Worm (Caenorhabditis elegans): Measurements from ENCODE around the gene col-117.

The col-117 gene

ce11 chrIV:8824145-8824833, at the start of gene col-117, which contains the start of gene col-3:
Gene col-117, minus strand, starts transcription at chrIV:8824195.
Gene col-3, plus strand, starts transcription at chrIV:8824783.
- no peak for TF ChIP-seq xbp-1 (tag; optimal IDR thresholded peaks at IDR 0.05)
- no peak for TF ChIP-seq unc-30 (tag; optimal IDR thresholded peaks at IDR 0.05)
- TF ChIP-seq sox-4 (tag; optimal IDR thresholded peaks at IDR 0.05): no peak
- TF ChIP-seq rnt-1 (tag; optimal IDR thresholded peaks at IDR 0.05): no peak
- TF ChIP-seq hpl-2 (GFP tag; optimal IDR thresholded peaks at IDR 0.05): no peak
- TF ChIP-seq mdl-1 (tag; optimal IDR thresholded peaks at IDR 0.05): peak in 1 of 2 experiments; percentile 17
- TF ChIP-seq lin-13 (GFP tag; optimal IDR thresholded peaks at IDR 0.05): no peak
- TF ChIP-seq nhr-77 (tag; optimal IDR thresholded peaks at IDR 0.05): no peak
- TF ChIP-seq Y116A8C.19 (tag; optimal IDR thresholded peaks at IDR 0.05; ENCODE audit: borderline replicate concordance): no peak
- TF ChIP-seq aly-2 (tag; optimal IDR thresholded peaks at IDR 0.05): no peak
- peak in 1 of 2 experiments; percentile 1 for TF ChIP-seq lin-35 (GFP tag; optimal IDR thresholded peaks at IDR 0.05)
- TF ChIP-seq pag-3 (tag; optimal IDR thresholded peaks at IDR 0.05; ENCODE audit: borderline replicate concordance, insufficient read depth): peak; percentile 58
- no peak for TF ChIP-seq unc-62 (GFP tag; optimal IDR thresholded peaks at IDR 0.05)
- no peak for TF ChIP-seq isw-1 (GFP tag; IDR thresholded peaks at IDR 0.05)
- no peak for TF ChIP-seq nhr-237 (tag; optimal IDR thresholded peaks at IDR 0.05)
- peak; percentile 52 for TF ChIP-seq irx-1 (tag; optimal IDR thresholded peaks at IDR 0.05)
- no peak for TF ChIP-seq lin-39 (tag; optimal IDR thresholded peaks at IDR 0.05)
- TF ChIP-seq ztf-11 (tag; optimal IDR thresholded peaks at IDR 0.05): no peak
- peak; percentile 59 for TF ChIP-seq mep-1 (tag; optimal IDR thresholded peaks at IDR 0.05)
- peak; percentile 60 for TF ChIP-seq tlp-1 (tag; optimal IDR thresholded peaks at IDR 0.05)
- TF ChIP-seq alr-1 (tag; optimal IDR thresholded peaks at IDR 0.05; ENCODE audit: borderline replicate concordance): no peak
- peak in 1 of 3 experiments; percentile 26 for TF ChIP-seq dpl-1 (GFP tag; optimal IDR thresholded peaks at IDR 0.05)
- TF ChIP-seq lsy-2 (tag; optimal IDR thresholded peaks at IDR 0.05): peak; percentile 8 to 34
- no peak for TF ChIP-seq ces-1 (GFP tag; optimal IDR thresholded peaks at IDR 0.05)
- TF ChIP-seq ceh-82 (tag; optimal IDR thresholded peaks at IDR 0.05): no peak
- no peak for TF ChIP-seq lir-3 (tag; optimal IDR thresholded peaks at IDR 0.05; ENCODE audit: poor library complexity)
- TF ChIP-seq egl-27 (tag; optimal IDR thresholded peaks at IDR 0.05): no peak
- peak; percentile 60 for TF ChIP-seq nhr-71 (tag; optimal IDR thresholded peaks at IDR 0.05)
- TF ChIP-seq nhr-85 (tag): peak; percentile 98
- TF ChIP-seq lin-14 (GFP tag; optimal IDR thresholded peaks at IDR 0.05): peak; percentile 88
- peak; percentile 37 for TF ChIP-seq nhr-19 (GFP tag; conservative IDR thresholded peaks at IDR 0.05)
- no peak for TF ChIP-seq fos-1 (tag; optimal IDR thresholded peaks at IDR 0.05)
- TF ChIP-seq hlh-4 (tag; optimal IDR thresholded peaks at IDR 0.05): no peak
- TF ChIP-seq elt-3 (tag; optimal IDR thresholded peaks at IDR 0.05): peak in 4 of 6 experiments; percentile 32 to 84 (median 62)
- no peak for TF ChIP-seq fkh-10 (GFP tag; optimal IDR thresholded peaks at IDR 0.05)
- TF ChIP-seq nhr-20 (tag; optimal IDR thresholded peaks at IDR 0.05): peak; percentile 79
- no peak for TF ChIP-seq dsc-1 (tag; optimal IDR thresholded peaks at IDR 0.05)
- no peak for TF ChIP-seq efl-3 (GFP tag; optimal IDR thresholded peaks at IDR 0.05)
- peak; percentile 25 for TF ChIP-seq nhr-47 (tag; optimal IDR thresholded peaks at IDR 0.05)
- no peak for TF ChIP-seq pax-3 (tag; optimal IDR thresholded peaks at IDR 0.05)
- no peak for TF ChIP-seq lin-15B (tag; optimal IDR thresholded peaks at IDR 0.05)
- TF ChIP-seq jun-1 (tag; optimal IDR thresholded peaks at IDR 0.05): no peak
- no peak for TF ChIP-seq nhr-76 (tag; optimal IDR thresholded peaks at IDR 0.05)
- TF ChIP-seq ama-1 (optimal IDR thresholded peaks at IDR 0.05): no peak
- TF ChIP-seq ceh-88 (GFP tag; IDR thresholded peaks at IDR 0.05): no peak
- TF ChIP-seq fkh-8 (tag; optimal IDR thresholded peaks at IDR 0.05): no peak
- no peak for TF ChIP-seq skn-1 (tag; optimal IDR thresholded peaks at IDR 0.05)
- TF ChIP-seq efl-1 (optimal IDR thresholded peaks at IDR 0.05): no peak
- TF ChIP-seq efl-1 (GFP tag; optimal IDR thresholded peaks at IDR 0.05 in 1 of 2): no peak
- TF ChIP-seq unc-130 (tag; optimal IDR thresholded peaks at IDR 0.05): peak; percentile 67
- no peak for TF ChIP-seq ceh-90 (tag; optimal IDR thresholded peaks at IDR 0.05)
- TF ChIP-seq snpc-4 (tag; optimal IDR thresholded peaks at IDR 0.05): no peak

Data from whole organism, L1 larva.